Worm (Caenorhabditis elegans) whole organism, early embryonic: ENCODE data around the gene K10D2.8.

Experiments used
- B0310.2 ChIP-seq: sonication (generic microtip); optimal IDR thresholded peaks from 2 replicates; lab custom pipeline; 2016; ENCODE audit warnings: mild to moderate bottlenecking, missing genetic modification characterization, missing compliant biosample characterization
- F13C5.2 ChIP-seq: sonication (generic microtip); optimal IDR thresholded peaks from 2 replicates; lab custom pipeline; 2017; ENCODE audit warnings: mild to moderate bottlenecking, missing genetic modification characterization, inconsistent platforms, missing compliant biosample characterization
- aly-1 ChIP-seq: sonication (generic microtip); optimal IDR thresholded peaks from 2 replicates; lab custom pipeline; 2016; ENCODE audit warnings: missing genetic modification characterization, missing compliant biosample characterization
- ama-1 ChIP-seq: fragments of 150-350 bp; optimal IDR thresholded peaks from 2 replicates; lab custom pipeline; 2014
- ceh-13 ChIP-seq: fragments of 200-800 bp; sonication (Bioruptor generic); optimal IDR thresholded peaks from 2 replicates; lab custom pipeline; 2018; ENCODE audit warnings: mild to moderate bottlenecking, missing genetic modification characterization, missing compliant biosample characterization
- ceh-36 ChIP-seq: sonication (generic microtip); optimal IDR thresholded peaks from 2 replicates; lab custom pipeline; 2016; ENCODE audit warnings: missing genetic modification characterization, inconsistent platforms, missing compliant biosample characterization
- ets-7 ChIP-seq: sonication (generic microtip); optimal IDR thresholded peaks from 2 replicates; lab custom pipeline; 2016; ENCODE audit warnings: missing genotype, missing genetic modification characterization, missing compliant biosample characterization
- flt-1 ChIP-seq: fragments of 200-800 bp; sonication (Bioruptor generic); IDR thresholded peaks from 2 replicates; pipeline ENCODE4 v1.3.6; 2022; ENCODE audit warnings: missing genetic modification characterization, missing compliant biosample characterization
- hmbx-1 ChIP-seq: sonication (generic microtip); optimal IDR thresholded peaks from 2 replicates; lab custom pipeline; 2016; ENCODE audit warnings: mild to moderate bottlenecking, missing genetic modification characterization, missing compliant biosample characterization
- hmg-4 ChIP-seq: fragments of 200-800 bp; sonication (Bioruptor generic); optimal IDR thresholded peaks from 2 replicates; lab custom pipeline; 2018; ENCODE audit warnings: mild to moderate bottlenecking, missing genetic modification characterization, missing compliant biosample characterization
- hnd-1 ChIP-seq: sonication (generic microtip); optimal IDR thresholded peaks from 2 replicates; lab custom pipeline; 2016; ENCODE audit warnings: missing genetic modification characterization, missing compliant biosample characterization
- pes-1 ChIP-seq: fragments of 200-800 bp; sonication (Bioruptor generic); IDR thresholded peaks from 2 replicates; pipeline ENCODE4 v1.3.6; 2022; ENCODE audit warnings: missing genetic modification reagents, missing genetic modification characterization, missing compliant biosample characterization
- scrt-1 ChIP-seq: fragments of 200-800 bp; sonication (Bioruptor generic); IDR thresholded peaks from 2 replicates; pipeline ENCODE4 v1.3.6; 2022; ENCODE audit warnings: missing genetic modification characterization, missing compliant biosample characterization
- tbx-11 ChIP-seq: fragments of 200-800 bp; sonication (Bioruptor generic); IDR thresholded peaks from 2 replicates; pipeline ENCODE4 v1.3.6; 2022; ENCODE audit warnings: missing genetic modification characterization, missing compliant biosample characterization
- tbx-37 ChIP-seq: fragments of 200-800 bp; sonication (Bioruptor generic); conservative IDR thresholded peaks from 2 replicates; pipeline ENCODE4 v1.3.6; 2022; ENCODE audit warnings: missing genetic modification reagents, missing genetic modification characterization, missing compliant biosample characterization
- tra-4 ChIP-seq: sonication (generic microtip); optimal IDR thresholded peaks from 2 replicates; lab custom pipeline; 2017; ENCODE audit warnings: missing genetic modification characterization, missing compliant biosample characterization

K10D2.8 gene

DNA sequence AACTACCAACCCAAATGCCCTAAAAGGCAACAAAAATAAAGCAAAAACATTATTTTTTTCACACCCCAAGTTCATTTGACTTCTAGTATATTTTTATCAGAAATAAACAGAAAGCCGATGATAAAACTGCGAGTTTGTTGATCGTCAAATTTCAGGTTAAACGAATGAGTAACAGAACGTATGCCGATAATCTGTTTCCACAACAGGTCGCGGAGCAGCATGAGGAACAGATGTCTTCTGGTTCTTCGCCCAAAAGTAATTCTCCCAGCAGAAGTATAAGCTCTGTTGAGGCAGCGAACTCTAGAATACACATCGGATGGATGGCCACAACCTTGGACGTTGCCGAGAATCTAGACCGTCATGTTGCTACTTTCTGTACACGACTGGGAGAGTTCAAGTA lies 41.9 kb downstream of the K10D2.8 start, which contains the start of gene prmt-5:
Gene prmt-5, plus strand, starts transcription at position 141 of the 400 bp plus-strand sequence.
- TF ChIP-seq hmg-4 (no peak), flt-1 (GFP tag; lab: Robert Waterston, UW) (no peak), ama-1 (lab: Kevin White, UChicago) (no peak), ceh-36 (no peak), aly-1 (tag; lab: Kevin White, UChicago) (no peak), tra-4 (no peak)

DNA sequence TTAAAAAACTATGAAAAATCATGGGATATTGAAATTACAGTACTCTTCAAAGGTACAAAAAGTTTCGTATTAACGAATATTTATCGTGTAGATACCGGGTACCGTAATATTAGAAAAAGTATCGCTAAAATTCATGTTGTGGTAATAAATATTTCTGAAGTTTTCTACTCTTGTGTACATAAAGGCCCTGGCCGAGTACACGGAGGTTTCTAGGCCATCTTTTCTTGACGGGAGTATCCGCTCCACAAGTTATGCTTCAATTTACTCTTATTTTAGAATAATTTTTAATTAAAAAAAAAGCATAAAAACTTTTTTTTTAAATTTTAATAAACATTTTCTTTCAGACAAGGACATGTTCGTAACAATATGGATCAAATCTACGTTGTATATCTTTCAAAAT lies 44.6 kb downstream of the K10D2.8 start:
- TF ChIP-seq B0310.2 (no peak), tbx-11 (GFP tag; lab: Robert Waterston, UW) (no peak), hmbx-1 (tag; lab: Kevin White, UChicago) (no peak)

DNA sequence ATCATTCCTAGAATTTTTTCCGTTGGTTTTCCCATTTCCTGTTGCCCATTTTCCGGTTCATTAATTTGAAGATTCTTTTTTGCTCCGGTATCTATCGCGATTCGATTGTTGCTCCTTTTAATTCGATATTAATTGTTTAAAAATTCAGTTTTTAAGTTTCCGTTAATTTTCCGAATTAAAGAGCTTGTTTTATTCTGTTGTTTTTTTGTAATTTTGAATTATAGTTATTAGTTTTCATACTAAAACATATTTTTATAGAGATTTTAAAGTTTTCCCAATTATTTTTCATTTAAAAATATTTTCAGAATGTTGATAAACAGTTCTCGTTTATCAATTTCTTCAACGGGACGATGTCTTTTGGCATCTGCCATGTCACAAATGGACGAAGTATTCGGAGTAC lies 45.8 kb downstream of the K10D2.8 start, which contains the start of gene mrps-26:
Gene mrps-26, plus strand, starts transcription at position 301 of the 400 bp plus-strand sequence.
- TF ChIP-seq tbx-11 (GFP tag; lab: Robert Waterston, UW), result no peak
- TF ChIP-seq tra-4, result no peak
- no peak for TF ChIP-seq B0310.2
- no peak for TF ChIP-seq hmg-4
- TF ChIP-seq hnd-1 (tag; lab: Kevin White, UChicago), result no peak
- no peak for TF ChIP-seq scrt-1 (GFP tag; lab: Robert Waterston, UW)
- TF ChIP-seq tbx-37 (GFP tag; lab: Robert Waterston, UW), result no peak
- TF ChIP-seq flt-1 (GFP tag; lab: Robert Waterston, UW), result no peak

DNA sequence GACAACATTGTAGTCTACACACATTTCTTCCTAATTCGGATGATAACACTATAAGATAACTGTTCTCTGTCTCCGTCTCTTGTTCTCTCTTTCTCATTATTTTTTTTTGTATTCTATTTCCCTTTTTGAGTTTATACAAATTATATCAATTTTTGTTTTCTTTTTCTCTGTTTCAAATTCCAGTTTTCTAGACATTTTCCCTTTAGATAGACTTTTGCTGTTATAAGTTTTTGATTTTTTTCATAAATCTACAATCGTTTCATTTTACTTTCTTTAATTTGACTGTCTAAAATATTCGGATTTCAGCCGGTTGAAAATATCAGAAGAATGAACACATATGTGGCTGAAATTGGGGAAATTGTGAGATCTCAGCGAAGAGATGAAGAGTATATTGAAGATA lies 47.6 kb downstream of the K10D2.8 start, which contains the start of gene prx-10:
Gene prx-10, plus strand, starts transcription at position 301 of the 400 bp plus-strand sequence.
- TF ChIP-seq ceh-36 (no peak), hmbx-1 (tag; lab: Kevin White, UChicago) (no peak), hnd-1 (tag; lab: Kevin White, UChicago) (no peak), ceh-13 (GFP tag; lab: Kevin White, UChicago) (no peak), flt-1 (GFP tag; lab: Robert Waterston, UW) (no peak), ama-1 (lab: Kevin White, UChicago) (no peak), hmg-4 (no peak), pes-1 (GFP tag; lab: Robert Waterston, UW) (no peak), ets-7 (no peak), F13C5.2 (tag; lab: Kevin White, UChicago) (no peak), B0310.2 (no peak), tbx-11 (GFP tag; lab: Robert Waterston, UW) (no peak), tbx-37 (GFP tag; lab: Robert Waterston, UW) (no peak)
